Worm (Caenorhabditis elegans): ENCODE data around the gene W02H3.3.

DNA sequence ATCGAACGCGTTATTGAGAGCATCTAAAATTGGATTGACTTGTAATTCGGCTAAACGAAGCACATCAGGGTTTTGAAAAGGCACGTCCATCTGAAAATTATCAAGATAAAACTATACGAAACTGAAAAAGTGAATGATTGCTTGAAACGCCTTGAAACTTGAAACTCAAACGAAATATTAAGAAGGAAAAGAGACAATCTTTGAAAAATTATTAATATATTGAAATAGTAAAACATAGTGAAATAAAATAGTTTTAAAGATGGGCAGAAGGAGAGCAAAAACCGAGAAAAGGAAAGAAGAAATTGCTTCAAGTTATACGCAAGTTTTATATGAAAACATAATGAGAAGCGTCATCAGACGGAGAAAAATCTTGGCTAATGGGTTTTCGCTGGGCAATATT, at the start of gene W02H3.3:
- TF ChIP-seq nhr-28 (tag; optimal IDR thresholded peaks at IDR 0.05): no peak
- TF ChIP-seq ztf-11 (tag; optimal IDR thresholded peaks at IDR 0.05): no peak
- no peak for TF ChIP-seq pha-4 (tag; optimal IDR thresholded peaks at IDR 0.05)
- no peak for TF ChIP-seq unc-120 (tag; optimal IDR thresholded peaks at IDR 0.05; ENCODE audit: poor library complexity, severe bottlenecking)
